Fruit fly (Drosophila melanogaster) whole organism, embryonic: ENCODE results near the gene Atx2.

Source experiments
- Atf-2 ChIP-seq: fragments of 200-800 bp; sonication (Bioruptor generic); optimal IDR thresholded peaks from 2 replicates; lab custom pipeline; 2016; ENCODE audit warnings: missing biosample characterization, missing genetic modification characterization
- CG10321 ChIP-seq: fragments of 200-800 bp; sonication (Bioruptor generic); IDR thresholded peaks from 2 replicates; pipeline ENCODE4 v1.3.6; 2022; ENCODE audit warnings: missing biosample characterization, missing genetic modification characterization
- CG10543 ChIP-seq: fragments of 200-800 bp; sonication (Bioruptor generic); optimal IDR thresholded peaks from 3 replicates; lab custom pipeline; 2017; ENCODE audit warnings: missing biosample characterization, mild to moderate bottlenecking, missing genetic modification characterization, moderate library complexity
- CG10959 ChIP-seq: fragments of 200-800 bp; sonication (Bioruptor generic); IDR thresholded peaks from 2 replicates; pipeline ENCODE4 v1.3.6; 2022; ENCODE audit warnings: missing biosample characterization, missing genetic modification characterization
- CG11398 ChIP-seq: fragments of 200-800 bp; sonication (Bioruptor generic); optimal IDR thresholded peaks from 2 replicates; lab custom pipeline; 2016; ENCODE audit warnings: missing biosample characterization, missing genetic modification characterization
- CG11696 ChIP-seq: fragments of 200-800 bp; sonication (Bioruptor generic); IDR thresholded peaks from 2 replicates; pipeline ENCODE4 v1.3.6; 2022; ENCODE audit warnings: missing biosample characterization, missing genetic modification characterization
- CG1233 ChIP-seq: fragments of 200-800 bp; sonication (Bioruptor generic); optimal IDR thresholded peaks from 4 replicates; lab custom pipeline; 2018; ENCODE audit warnings: missing biosample characterization, mild to moderate bottlenecking, missing genetic modification characterization
- CG13123 ChIP-seq: fragments of 200-800 bp; sonication (Bioruptor generic); optimal IDR thresholded peaks from 2 replicates; lab custom pipeline; 2016; ENCODE audit warnings: missing biosample characterization, missing genetic modification characterization
- CG13894 ChIP-seq: fragments of 200-800 bp; sonication (Bioruptor generic); optimal IDR thresholded peaks from 3 replicates; lab custom pipeline; 2018; ENCODE audit warnings: missing biosample characterization, mild to moderate bottlenecking, missing genetic modification characterization, moderate library complexity
- CG14710 ChIP-seq: fragments of 200-800 bp; sonication (Bioruptor generic); optimal IDR thresholded peaks from 3 replicates; lab custom pipeline; 2019; ENCODE audit warnings: missing biosample characterization, mild to moderate bottlenecking, missing genetic modification characterization, moderate library complexity
- CG1603 ChIP-seq: fragments of 200-800 bp; sonication (Bioruptor generic); optimal IDR thresholded peaks from 2 replicates; lab custom pipeline; 2019; ENCODE audit warnings: missing biosample characterization, mild to moderate bottlenecking, missing genetic modification characterization, moderate library complexity
- CG16779 ChIP-seq: fragments of 200-800 bp; sonication (Bioruptor generic); IDR thresholded peaks from 2 replicates; pipeline ENCODE4 v1.3.6; 2022; ENCODE audit warnings: missing biosample characterization, missing genetic modification characterization
- CG17385 ChIP-seq: fragments of 200-800 bp; sonication (Bioruptor generic); optimal IDR thresholded peaks from 3 replicates; lab custom pipeline; 2018; ENCODE audit warnings: missing biosample characterization, mild to moderate bottlenecking, missing genetic modification characterization
- CG18262 ChIP-seq: fragments of 200-800 bp; optimal IDR thresholded peaks from 3 replicates; lab custom pipeline; 2019; ENCODE audit warnings: missing biosample characterization, mild to moderate bottlenecking, missing genetic modification characterization, moderate library complexity
- CG2120 ChIP-seq: fragments of 200-800 bp; sonication (Bioruptor generic); optimal IDR thresholded peaks from 3 replicates; lab custom pipeline; 2016; ENCODE audit warnings: missing biosample characterization, missing genetic modification characterization
- CG31365 ChIP-seq: fragments of 200-800 bp; sonication (Bioruptor generic); optimal IDR thresholded peaks from 2 replicates; lab custom pipeline; 2018; ENCODE audit warnings: missing biosample characterization, mild to moderate bottlenecking, missing genetic modification characterization
- CG31441 ChIP-seq: fragments of 200-800 bp; sonication (Bioruptor generic); IDR thresholded peaks from 2 replicates; pipeline ENCODE4 v1.3.6; 2022; ENCODE audit warnings: missing biosample characterization, missing genetic modification characterization
- CG32532 ChIP-seq: fragments of 200-800 bp; sonication (Bioruptor generic); IDR thresholded peaks from 2 replicates; pipeline ENCODE4 v1.3.6; 2022; ENCODE audit warnings: missing biosample characterization, missing genetic modification characterization
- CG3281 ChIP-seq: fragments of 200-800 bp; sonication (Bioruptor generic); optimal IDR thresholded peaks from 3 replicates; lab custom pipeline; 2017; ENCODE audit warnings: missing biosample characterization, mild to moderate bottlenecking, missing genetic modification characterization
- CG6689 ChIP-seq: fragments of 200-800 bp; sonication (Bioruptor generic); IDR thresholded peaks from 2 replicates; pipeline ENCODE4 v1.3.6; 2022; ENCODE audit warnings: missing biosample characterization, missing genetic modification characterization
- CG6791 ChIP-seq: fragments of 200-800 bp; sonication (Bioruptor generic); IDR thresholded peaks from 3 replicates; pipeline ENCODE4 v1.3.6; 2022; ENCODE audit warnings: missing biosample characterization, missing genetic modification characterization; ENCODE audit not compliant: partially characterized antibody
- CG7928 ChIP-seq: fragments of 200-800 bp; sonication (Bioruptor generic); optimal IDR thresholded peaks from 2 replicates; lab custom pipeline; 2017; ENCODE audit warnings: missing biosample characterization, mild to moderate bottlenecking, missing genetic modification characterization
- CG7987 ChIP-seq: fragments of 200-800 bp; sonication (Bioruptor generic); optimal IDR thresholded peaks from 2 replicates; lab custom pipeline; 2018; ENCODE audit warnings: missing biosample characterization, mild to moderate bottlenecking, missing genetic modification characterization, moderate library complexity
- Doc2 ChIP-seq: fragments of 200-800 bp; sonication (Bioruptor generic); IDR thresholded peaks from 2 replicates; pipeline ENCODE4 v1.3.6; 2022; ENCODE audit warnings: missing biosample characterization, missing genetic modification characterization
- Doc3 ChIP-seq: fragments of 200-800 bp; sonication (Bioruptor generic); IDR thresholded peaks from 3 replicates; pipeline ENCODE4 v1.3.6; 2022; ENCODE audit warnings: missing biosample characterization, missing genetic modification characterization; ENCODE audit not compliant: partially characterized antibody
- Ets65A ChIP-seq: fragments of 200-800 bp; sonication (Bioruptor generic); peaks from one replicate; lab custom pipeline; 2016; ENCODE audit warnings: missing biosample characterization, missing genetic modification characterization
- H15 ChIP-seq: fragments of 200-800 bp; sonication (Bioruptor generic); IDR thresholded peaks from 3 replicates; pipeline ENCODE4 v1.3.6; 2022; ENCODE audit warnings: missing biosample characterization, missing genetic modification characterization
- HmgD ChIP-seq: fragments of 200-800 bp; sonication (Bioruptor generic); optimal IDR thresholded peaks from 3 replicates; lab custom pipeline; 2016; ENCODE audit warnings: missing biosample characterization, missing genetic modification characterization
- Jarid2 ChIP-seq: fragments of 200-800 bp; sonication (Bioruptor generic); optimal IDR thresholded peaks from 3 replicates; lab custom pipeline; 2017; ENCODE audit warnings: mild to moderate bottlenecking, missing biosample characterization, missing genetic modification reagents, missing genetic modification characterization
- Nf-YA ChIP-seq: fragments of 200-800 bp; sonication (Bioruptor generic); IDR thresholded peaks from 2 replicates; pipeline ENCODE4 v1.3.6; 2022; ENCODE audit warnings: missing biosample characterization, missing genetic modification characterization
- Sox100B ChIP-seq: fragments of 200-800 bp; sonication (Bioruptor generic); optimal IDR thresholded peaks from 3 replicates; lab custom pipeline; 2018; ENCODE audit warnings: missing biosample characterization, mild to moderate bottlenecking, missing genetic modification characterization
- Sox102F ChIP-seq: fragments of 200-800 bp; sonication (Bioruptor generic); optimal IDR thresholded peaks from 2 replicates; lab custom pipeline; 2018; ENCODE audit warnings: missing biosample characterization, mild to moderate bottlenecking, missing genetic modification characterization, moderate library complexity
- corto ChIP-seq: fragments of 200-800 bp; sonication (Bioruptor generic); optimal IDR thresholded peaks from 2 replicates; lab custom pipeline; 2016; ENCODE audit warnings: missing biosample characterization, mild to moderate bottlenecking, missing genetic modification characterization, moderate library complexity
- dpn ChIP-seq, 2 experiments: fragments of 200-800 bp; sonication (Bioruptor generic); optimal IDR thresholded peaks; 3 replicates each; lab custom pipeline; 2016; ENCODE audit warnings: missing biosample characterization in 2 of 2, missing genetic modification characterization in 2 of 2
- dysf ChIP-seq: fragments of 200-800 bp; sonication (Bioruptor generic); IDR thresholded peaks from 3 replicates; pipeline ENCODE4 v1.3.6; 2022; ENCODE audit warnings: missing biosample characterization, missing genetic modification characterization
- fru ChIP-seq: fragments of >200 bp; optimal IDR thresholded peaks from 2 replicates; lab custom pipeline; 2017
- ken ChIP-seq: fragments of 200-800 bp; sonication (Bioruptor generic); IDR thresholded peaks from 3 replicates; pipeline ENCODE4 v1.3.6; 2022; ENCODE audit warnings: missing biosample characterization, missing genetic modification characterization
- prd ChIP-seq, 3 experiments: fragments of >200 bp in 2 of 3; fragments of 200-800 bp in 1 of 3; sonication (Bioruptor generic) in 1 of 3; optimal IDR thresholded peaks in 2 of 3; IDR thresholded peaks in 1 of 3; 2 replicates in 2 of 3; 3 replicates in 1 of 3; pipeline versions ENCODE4 v1.3.6 to Lab custom; 2017 to 2022; ENCODE audit warnings: missing biosample characterization in 1 of 3, missing genetic modification characterization in 1 of 3
- sc ChIP-seq, 3 experiments: fragments of >200 bp in 2 of 3; fragments of 200-800 bp in 1 of 3; sonication (Bioruptor generic) in 1 of 3; optimal IDR thresholded peaks; 2 replicates in 2 of 3; 3 replicates in 1 of 3; lab custom pipeline; 2017; ENCODE audit warnings: mild to moderate bottlenecking in 1 of 3, missing biosample characterization in 1 of 3, missing genetic modification characterization in 1 of 3, missing genetic modification reagents in 1 of 3
- sens ChIP-seq: fragments of 200-800 bp; sonication (Bioruptor generic); peaks from one replicate; lab custom pipeline; 2016; ENCODE audit warnings: missing biosample characterization, missing genetic modification characterization
- tna ChIP-seq: fragments of 200-800 bp; sonication (Bioruptor generic); IDR thresholded peaks from 2 replicates; pipeline ENCODE4 v1.3.6; 2022; ENCODE audit warnings: missing biosample characterization, missing genetic modification characterization; ENCODE audit not compliant: partially characterized antibody
- tx ChIP-seq: fragments of 200-800 bp; sonication (Bioruptor generic); optimal IDR thresholded peaks from 2 replicates; lab custom pipeline; 2016; ENCODE audit warnings: missing biosample characterization, missing genetic modification characterization
- vnd ChIP-seq: fragments of 200-800 bp; sonication (Bioruptor generic); IDR thresholded peaks from 3 replicates; pipeline ENCODE4 v1.3.6; 2022; ENCODE audit warnings: missing biosample characterization, missing genetic modification characterization; ENCODE audit not compliant: partially characterized antibody
- zf30C ChIP-seq: fragments of 200-800 bp; sonication (Bioruptor generic); optimal IDR thresholded peaks from 3 replicates; lab custom pipeline; 2018; ENCODE audit warnings: missing biosample characterization, mild to moderate bottlenecking, missing genetic modification characterization
- zfh1 ChIP-seq: fragments of 200-800 bp; sonication (Bioruptor generic); IDR thresholded peaks from 3 replicates; pipeline ENCODE4 v1.3.6; 2022; ENCODE audit warnings: missing biosample characterization, missing genetic modification characterization

Gene Atx2

DNA sequence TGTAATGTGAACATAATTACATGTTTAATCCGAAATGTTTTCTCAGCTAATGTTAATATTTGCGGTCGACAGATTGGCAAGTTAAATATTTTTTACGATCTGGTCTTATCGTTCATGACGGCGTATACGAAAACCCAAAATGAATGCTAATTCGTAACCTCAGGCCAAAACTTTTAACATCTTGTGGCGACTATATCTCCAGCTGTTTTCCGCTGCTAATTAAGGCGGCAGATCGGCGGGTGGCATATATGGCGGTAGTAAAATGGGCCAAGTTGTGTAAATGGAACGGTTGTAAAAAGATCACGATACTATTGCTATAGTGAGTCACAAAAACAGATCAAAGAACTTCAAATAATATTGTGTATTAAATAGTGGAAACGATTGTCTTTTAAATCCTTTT is 1.8 kb upstream of the Atx2 start:
- no peak for TF ChIP-seq CG10959 (GFP tag; lab: Robert Waterston, UW)
- TF ChIP-seq CG13894 (tag; lab: Kevin White, UChicago) = peak; percentile 95
- no peak for TF ChIP-seq CG1233 (GFP tag; lab: Kevin White, UChicago)
- no peak for TF ChIP-seq Atf-2
- TF ChIP-seq CG31441 = no peak

dm6 chr3R:15407020-15407501 is 1.2 kb upstream of the Atx2 start, which contains the start of gene CG6125:
Gene CG6125 (minus strand): TSS chr3R:15407070.
- 0 out of 3 replicates have a peak, but pooled peaks have one; percentile 15 for TF ChIP-seq vnd (GFP tag; lab: Robert Waterston, UW)
- TF ChIP-seq CG6791 = peak; percentile 14; the same call in 1 of the 3 replicates
- 0 out of 3 replicates have a peak, but pooled peaks have one; percentile 33 for TF ChIP-seq zfh1
- 0 out of 2 replicates have a peak, but pooled peaks have one; percentile 45 for TF ChIP-seq tna
- TF ChIP-seq Nf-YA = 0 out of 2 replicates have a peak, but pooled peaks have one; percentile 11
- TF ChIP-seq CG11696 = no peak
- TF ChIP-seq H15 (GFP tag; lab: Robert Waterston, UW) = 0 out of 3 replicates have a peak, but pooled peaks have one; percentile 31
- TF ChIP-seq Doc3 (GFP tag; lab: Robert Waterston, UW) = 0 out of 3 replicates have a peak, but pooled peaks have one; percentile 19
- TF ChIP-seq Jarid2 (GFP tag; lab: Kevin White, UChicago) = peak; percentile 16
- peak; percentile 21 for TF ChIP-seq CG3281 (GFP tag; lab: Kevin White, UChicago)
- peak; percentile 2 for TF ChIP-seq CG10543 (GFP tag; lab: Kevin White, UChicago)
- no peak for TF ChIP-seq tx (GFP tag; lab: Kevin White, UChicago)
- TF ChIP-seq HmgD = peak; percentile 12
- no peak for TF ChIP-seq sc (optimal IDR thresholded peaks at IDR 0.05; lab: Kevin White, UChicago)
- no peak for TF ChIP-seq sc (GFP tag; optimal IDR thresholded peaks at IDR 0.05; lab: Kevin White, UChicago)
- TF ChIP-seq CG14710 (tag; lab: Kevin White, UChicago) = no peak
- 0 out of 2 replicates have a peak, but pooled peaks have one; percentile 40 for TF ChIP-seq CG10959 (GFP tag; lab: Robert Waterston, UW)
- TF ChIP-seq, all 482 proteins: peak for 12

DNA sequence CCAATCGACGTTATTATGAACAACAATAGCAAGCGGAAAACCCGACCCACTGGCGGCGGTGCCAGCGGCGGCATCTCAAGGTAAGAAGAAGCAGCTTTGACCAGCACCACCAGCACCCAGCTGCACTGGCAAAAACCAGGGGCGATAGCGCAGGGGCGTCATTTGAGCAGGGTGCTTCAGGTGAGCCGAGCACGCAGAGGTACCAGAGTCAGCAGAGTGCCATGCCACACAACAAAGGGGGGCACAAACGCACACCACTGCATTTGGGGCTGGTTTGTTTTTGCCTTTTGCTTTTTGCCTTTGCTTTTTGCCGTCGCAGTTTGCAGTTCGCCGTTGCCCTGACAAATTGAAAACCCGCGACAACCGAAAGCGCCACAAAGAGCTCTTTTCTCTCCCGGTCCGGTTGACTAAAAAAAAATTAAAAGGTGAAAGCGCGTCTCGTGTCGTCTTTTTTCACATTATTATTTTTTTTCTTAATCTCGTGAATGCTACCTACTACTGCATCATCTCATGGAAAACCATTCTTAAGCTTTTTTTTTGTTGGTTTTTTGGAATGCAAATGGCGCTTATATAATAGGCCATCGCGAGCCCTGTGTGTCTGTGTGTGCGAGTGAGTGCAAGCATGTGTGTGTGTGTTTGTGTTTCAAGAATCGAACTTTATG is 1.0 kb downstream of the Atx2 start:
- TF ChIP-seq CG18262 = no peak
- TF ChIP-seq CG13123 (GFP tag; lab: Kevin White, UChicago) = no peak
- TF ChIP-seq Doc2 (GFP tag; lab: Robert Waterston, UW) = no peak
- TF ChIP-seq CG7928 (GFP tag; lab: Kevin White, UChicago) = no peak
- no peak for TF ChIP-seq CG10321 (GFP tag; lab: Robert Waterston, UW)
- TF ChIP-seq CG17385 (GFP tag; lab: Kevin White, UChicago) = peak; percentile 37
- TF ChIP-seq Ets65A = no peak
- TF ChIP-seq dpn (GFP tag; optimal IDR thresholded peaks at IDR 0.05; lab: Kevin White, UChicago) = peak in 1 of 2 experiments; percentile 18
- peak; percentile 10 for TF ChIP-seq corto (GFP tag; lab: Kevin White, UChicago)
- no peak for TF ChIP-seq CG7987 (GFP tag; lab: Kevin White, UChicago)
- 0 out of 3 replicates have a peak, but pooled peaks have one; percentile 19 for TF ChIP-seq ken (GFP tag; lab: Robert Waterston, UW)
- TF ChIP-seq prd (optimal IDR thresholded peaks at IDR 0.05; lab: Kevin White, UChicago) = no peak
- TF ChIP-seq prd (GFP tag; IDR thresholded peaks at IDR 0.05; lab: Robert Waterston, UW) = peak; percentile 23; the same call in 1 of the 3 replicates
- TF ChIP-seq Sox100B = no peak
- TF ChIP-seq zf30C (GFP tag; lab: Kevin White, UChicago) = peak; percentile 57
- peak; percentile 36; the same call in 1 of the 3 replicates for TF ChIP-seq zfh1
- no peak for TF ChIP-seq CG11398 (GFP tag; lab: Kevin White, UChicago)
- no peak for TF ChIP-seq CG2120 (GFP tag; lab: Kevin White, UChicago)
- no peak for TF ChIP-seq CG6689 (GFP tag; lab: Robert Waterston, UW)
- TF ChIP-seq CG31365 = no peak
- 0 out of 3 replicates have a peak, but pooled peaks have one; percentile 24 for TF ChIP-seq dysf (GFP tag; lab: Robert Waterston, UW)
- TF ChIP-seq CG32532 = 0 out of 2 replicates have a peak, but pooled peaks have one; percentile 17
- TF ChIP-seq CG1603 (tag; lab: Kevin White, UChicago) = peak; percentile 9
- peak; percentile 3 for TF ChIP-seq Sox102F (GFP tag; lab: Kevin White, UChicago)
- TF ChIP-seq CG16779 (GFP tag; lab: Robert Waterston, UW) = 0 out of 2 replicates have a peak, but pooled peaks have one; percentile 29
- no peak for TF ChIP-seq fru (lab: Kevin White, UChicago)
- TF ChIP-seq sens (GFP tag; lab: Kevin White, UChicago) = peak; percentile 2
